Worm (Caenorhabditis elegans) whole organism, L4 larva: ENCODE measurements around the gene cblc-1.
A peak's percentile ranks its signal among the peaks of the same experiment; 100 is the strongest.

ENCODE experiments used
- D1046.2 ChIP-seq: fragments of 200-800 bp; sonication (Bioruptor generic); IDR thresholded peaks from 2 replicates; pipeline ENCODE4 v1.3.6; 2022; ENCODE audit warnings: missing genetic modification characterization, missing compliant biosample characterization
- F37D6.2 ChIP-seq: sonication (generic microtip); optimal IDR thresholded peaks from 2 replicates; lab custom pipeline; 2016; ENCODE audit warnings: mild to moderate bottlenecking, missing genetic modification characterization, missing compliant biosample characterization
- F44E2.7 ChIP-seq: fragments of 200-800 bp; sonication (Bioruptor generic); IDR thresholded peaks from 2 replicates; pipeline ENCODE4 v2.1.2; 2022; ENCODE audit warnings: missing genetic modification characterization, missing compliant biosample characterization
- T20F7.1 ChIP-seq: fragments of 200-800 bp; sonication (Bioruptor generic); optimal IDR thresholded peaks from 2 replicates; lab custom pipeline; 2018; ENCODE audit warnings: mild to moderate bottlenecking, missing genetic modification characterization, missing compliant biosample characterization
- Y5F2A.4 ChIP-seq: fragments of 200-800 bp; sonication (Bioruptor generic); optimal IDR thresholded peaks from 2 replicates; lab custom pipeline; 2018; ENCODE audit warnings: mild to moderate bottlenecking, missing genetic modification characterization, missing compliant biosample characterization
- Y75B8A.6 ChIP-seq: fragments of 200-800 bp; sonication (Bioruptor generic); IDR thresholded peaks from 2 replicates; pipeline ENCODE4 v1.3.6; 2022; ENCODE audit warnings: missing genetic modification reagents, missing genetic modification characterization, missing compliant biosample characterization
- ZK546.5 ChIP-seq, 2 experiments: sonication (generic microtip); optimal IDR thresholded peaks; 2 replicates each; lab custom pipeline; 2017; ENCODE audit warnings: missing biosample characterization in 2 of 2, missing genetic modification characterization in 2 of 2
- aha-1 ChIP-seq: fragments of 150-350 bp; peaks from one replicate; lab custom pipeline; 2014; ENCODE audit warnings: missing biosample characterization, missing genetic modification characterization
- ama-1 ChIP-seq: fragments of 150-350 bp; optimal IDR thresholded peaks from 2 replicates; lab custom pipeline; 2014; ENCODE audit warnings: inconsistent platforms, mixed read lengths
- attf-4 ChIP-seq: sonication (generic microtip); optimal IDR thresholded peaks from 3 replicates; lab custom pipeline; 2017; ENCODE audit warnings: missing biosample characterization, missing genetic modification characterization
- ceh-28 ChIP-seq: fragments of 150-350 bp; optimal IDR thresholded peaks from 2 replicates; lab custom pipeline; 2014; ENCODE audit warnings: missing biosample characterization, missing genetic modification reagents, missing genetic modification characterization
- ceh-32 ChIP-seq: sonication (generic microtip); optimal IDR thresholded peaks from 2 replicates; lab custom pipeline; 2016; ENCODE audit warnings: mild to moderate bottlenecking, missing genetic modification characterization, missing compliant biosample characterization; ENCODE audit not compliant: poor library complexity
- ces-1 ChIP-seq: fragments of 150-350 bp; sonication (generic microtip); optimal IDR thresholded peaks from 4 replicates; lab custom pipeline; 2014; ENCODE audit warnings: missing biosample characterization, missing genetic modification reagents, missing genetic modification characterization
- dmd-6 ChIP-seq: fragments of 200-800 bp; sonication (Bioruptor generic); IDR thresholded peaks from 2 replicates; pipeline ENCODE4 v1.3.6; 2022; ENCODE audit warnings: missing genetic modification reagents, missing genetic modification characterization, missing compliant biosample characterization
- duxl-1 ChIP-seq: sonication (generic microtip); optimal IDR thresholded peaks from 2 replicates; lab custom pipeline; 2016; ENCODE audit warnings: mild to moderate bottlenecking, missing genetic modification characterization, moderate library complexity, missing compliant biosample characterization; ENCODE audit not compliant: poor library complexity
- egl-43 ChIP-seq: fragments of 200-800 bp; sonication (Bioruptor generic); IDR thresholded peaks from 2 replicates; pipeline ENCODE4 v1.3.6; 2022; ENCODE audit warnings: missing genetic modification reagents, missing genetic modification characterization, missing compliant biosample characterization
- gei-8 ChIP-seq: fragments of 200-800 bp; sonication (Bioruptor generic); optimal IDR thresholded peaks from 2 replicates; lab custom pipeline; 2018; ENCODE audit warnings: mild to moderate bottlenecking, missing genetic modification characterization, missing compliant biosample characterization
- hlh-11 ChIP-seq: fragments of 200-800 bp; sonication (Bioruptor generic); optimal IDR thresholded peaks from 2 replicates; lab custom pipeline; 2018; ENCODE audit warnings: mild to moderate bottlenecking, missing genetic modification characterization, missing compliant biosample characterization
- lin-15B ChIP-seq: fragments of 150-350 bp; sonication (generic microtip); optimal IDR thresholded peaks from 3 replicates; lab custom pipeline; 2014; ENCODE audit warnings: missing biosample characterization, missing genetic modification characterization
- lin-38 ChIP-seq: fragments of 200-800 bp; sonication (Bioruptor generic); IDR thresholded peaks from 2 replicates; pipeline ENCODE4 v1.3.6; 2022; ENCODE audit warnings: missing genetic modification reagents, missing genetic modification characterization, missing compliant biosample characterization
- lin-39 ChIP-seq: fragments of 150-350 bp; optimal IDR thresholded peaks from 2 replicates; lab custom pipeline; 2014; ENCODE audit warnings: missing biosample characterization, missing genetic modification reagents, missing genetic modification characterization
- lir-3 ChIP-seq: sonication (generic microtip); optimal IDR thresholded peaks from 2 replicates; lab custom pipeline; 2016; ENCODE audit warnings: mild to moderate bottlenecking, missing genetic modification characterization, missing compliant biosample characterization
- mdt-29 ChIP-seq: fragments of 200-800 bp; sonication (Bioruptor generic); IDR thresholded peaks from 2 replicates; pipeline ENCODE4 v1.3.6; 2022; ENCODE audit warnings: missing genetic modification reagents, missing genetic modification characterization, missing compliant biosample characterization
- nhr-237 ChIP-seq: sonication (generic microtip); optimal IDR thresholded peaks from 2 replicates; lab custom pipeline; 2017; ENCODE audit warnings: missing biosample characterization, missing genetic modification characterization
- nhr-6 ChIP-seq: fragments of 150-350 bp; optimal IDR thresholded peaks from 2 replicates; lab custom pipeline; 2014; ENCODE audit warnings: missing biosample characterization, missing genetic modification characterization
- nhr-76 ChIP-seq: fragments of 150-350 bp; optimal IDR thresholded peaks from 2 replicates; lab custom pipeline; 2014; ENCODE audit warnings: missing biosample characterization, missing genetic modification characterization
- nhr-77 ChIP-seq: fragments of 150-350 bp; optimal IDR thresholded peaks from 2 replicates; lab custom pipeline; 2014; ENCODE audit warnings: missing biosample characterization, missing genetic modification characterization
- rbr-2 ChIP-seq: sonication (generic microtip); optimal IDR thresholded peaks from 2 replicates; lab custom pipeline; 2016; ENCODE audit warnings: missing genotype, missing genetic modification characterization, missing compliant biosample characterization
- sdz-12 ChIP-seq: fragments of 200-800 bp; sonication (Bioruptor generic); optimal IDR thresholded peaks from 2 replicates; lab custom pipeline; 2018; ENCODE audit warnings: mild to moderate bottlenecking, missing genetic modification characterization, missing compliant biosample characterization
- tag-97 ChIP-seq: fragments of 200-800 bp; sonication (Bioruptor generic); IDR thresholded peaks from 2 replicates; pipeline ENCODE4 v1.3.6; 2022; ENCODE audit warnings: missing genetic modification characterization, missing compliant biosample characterization
- unc-130 ChIP-seq: sonication (generic microtip); optimal IDR thresholded peaks from 2 replicates; lab custom pipeline; 2016; ENCODE audit warnings: missing genetic modification reagents, missing genetic modification characterization, missing compliant biosample characterization
- unc-39 ChIP-seq: sonication (generic microtip); optimal IDR thresholded peaks from 2 replicates; lab custom pipeline; 2017; ENCODE audit warnings: missing biosample characterization, missing genetic modification characterization
- unc-62 ChIP-seq, 3 experiments: fragments of 150-350 bp in 1 of 3; sonication (generic microtip); optimal IDR thresholded peaks in 2 of 3; peaks in 1 of 3; 1 replicate in 1 of 3; 2 replicates in 2 of 3; lab custom pipeline; 2014 to 2017; ENCODE audit warnings: missing biosample characterization in 3 of 3, missing genetic modification characterization in 3 of 3, missing genetic modification reagents in 3 of 3, missing genotype in 1 of 3
- vab-7 ChIP-seq: fragments of 200-800 bp; sonication (Bioruptor generic); IDR thresholded peaks from 2 replicates; pipeline ENCODE4 v1.3.6; 2022; ENCODE audit warnings: missing genetic modification reagents, missing genetic modification characterization, missing compliant biosample characterization
- ztf-7 ChIP-seq: fragments of 150-350 bp; optimal IDR thresholded peaks from 2 replicates; lab custom pipeline; 2014; ENCODE audit warnings: missing biosample characterization, missing genetic modification characterization

Gene cblc-1

DNA sequence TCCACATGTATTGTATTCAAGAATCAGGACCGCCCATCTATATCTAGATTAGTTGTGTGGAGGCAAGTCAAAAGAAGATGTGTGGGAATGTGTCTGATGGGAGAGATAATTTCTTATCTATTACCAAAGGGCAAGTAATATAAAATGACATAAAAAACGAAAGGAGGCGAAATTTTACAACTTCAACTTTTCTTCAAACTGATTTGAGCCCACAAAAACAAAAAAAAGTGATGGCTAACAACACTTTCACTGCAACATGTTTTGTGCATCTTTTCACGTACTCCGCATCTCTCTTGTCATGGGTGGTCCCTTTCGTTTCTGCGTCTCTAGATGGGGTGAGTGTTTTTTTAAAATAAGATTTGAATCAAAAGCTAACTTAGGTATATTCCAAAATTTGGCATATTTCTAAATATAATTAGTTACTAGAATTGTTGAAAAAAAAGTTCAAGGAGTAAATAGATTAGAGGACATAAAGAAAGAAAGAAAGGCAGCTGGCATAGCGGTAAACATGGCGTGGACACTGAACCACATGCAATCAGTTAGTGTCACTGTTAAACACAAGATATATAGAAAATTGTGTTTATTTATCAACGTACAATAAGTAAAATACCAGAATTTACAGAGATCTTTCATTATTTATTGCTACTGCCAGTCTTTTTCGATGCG is 724 bp upstream of the cblc-1 start, which contains the start of gene ZK546.19 (continued):
- TF ChIP-seq lin-15B (tag; lab: Kevin White, UChicago) (no peak), T20F7.1 (GFP tag; lab: Kevin White, UChicago) (peak; percentile 21), vab-7 (GFP tag; lab: Robert Waterston, UW) (no peak), nhr-77 (tag; lab: Kevin White, UChicago) (no peak), unc-130 (GFP tag; lab: Kevin White, UChicago) (no peak), Y75B8A.6 (GFP tag; lab: Robert Waterston, UW) (no peak), ceh-32 (tag; lab: Kevin White, UChicago) (no peak), hlh-11 (peak; percentile 5), dmd-6 (no peak; the same call in 1 of the 2 replicates)
- TF ChIP-seq, all 104 proteins: peak for 14

ce11 chrII:4937743-4938142 is 3.2 kb downstream of the cblc-1 start, which contains the start of gene ZK546.4:
Gene ZK546.4 (plus strand): TSS chrII:4938043.
- TF ChIP-seq lin-38 (GFP tag; lab: Robert Waterston, UW) (no peak), lin-39 (tag; lab: Kevin White, UChicago) (no peak), F44E2.7 (GFP tag; lab: Robert Waterston, UW) (no peak), nhr-6 (tag; lab: Kevin White, UChicago) (no peak), F37D6.2 (no peak)

DNA sequence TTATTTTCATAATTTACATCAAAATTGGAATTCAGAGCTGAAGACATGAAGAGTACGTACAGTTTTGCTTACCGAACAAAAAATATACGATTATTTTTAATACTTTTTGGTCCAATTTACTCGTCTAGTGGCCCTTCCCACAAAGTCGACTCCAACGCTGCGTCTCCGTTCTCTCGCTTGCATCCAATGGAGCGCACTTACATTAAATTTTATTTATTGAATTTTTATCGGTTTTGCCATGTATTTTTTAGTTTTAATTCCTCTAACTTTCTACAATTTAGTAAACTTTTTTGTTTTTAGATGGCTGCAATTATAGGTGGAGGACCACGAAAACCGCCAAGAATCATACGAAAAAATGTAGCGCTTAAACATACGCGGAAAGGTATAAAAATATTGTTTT is 5.4 kb downstream of the cblc-1 start, which contains the start of gene ZK546.5:
TSS of gene ZK546.5 (plus strand) at position 301 of the 400 bp plus-strand sequence.
- peak; percentile 60 for TF ChIP-seq lin-38 (GFP tag; lab: Robert Waterston, UW)
- no peak for TF ChIP-seq unc-62 (GFP tag; optimal IDR thresholded peaks at IDR 0.05 in 1 of 2; lab: Kevin White, UChicago)
- no peak for TF ChIP-seq unc-62 (tag; optimal IDR thresholded peaks at IDR 0.05; lab: Kevin White, UChicago)
- peak; percentile 24 for TF ChIP-seq aha-1

DNA sequence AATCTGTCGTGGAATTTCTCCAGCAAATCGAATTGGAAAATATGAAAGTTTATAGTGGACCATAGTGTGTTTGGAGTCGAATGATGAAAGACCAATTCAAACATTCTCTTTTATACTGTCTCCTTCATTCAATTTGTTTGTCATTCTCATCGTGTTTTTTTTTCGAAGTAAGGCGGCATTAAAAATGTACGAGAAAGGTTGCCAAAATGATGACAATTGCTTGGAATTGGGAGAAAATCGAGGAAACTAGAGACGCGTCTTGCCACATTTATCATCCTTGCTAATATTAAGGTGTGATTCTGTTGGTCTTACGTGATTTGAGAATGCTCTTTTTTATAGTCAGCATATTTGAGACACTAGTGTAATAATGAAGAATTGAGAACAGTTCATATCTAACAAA is 6.0 kb downstream of the cblc-1 start, which contains the start of gene gst-30:
TSS of gene gst-30 (minus strand) at position 101 of the 400 bp plus-strand sequence.
- TF ChIP-seq ZK546.5 (tag; optimal IDR thresholded peaks at IDR 0.05; lab: Kevin White, UChicago), result no peak
- TF ChIP-seq T20F7.1 (GFP tag; lab: Kevin White, UChicago), result no peak
- TF ChIP-seq tag-97 (GFP tag; lab: Robert Waterston, UW), result no peak
- TF ChIP-seq ztf-7, result no peak
- no peak for TF ChIP-seq ceh-28 (tag; lab: Kevin White, UChicago)
- TF ChIP-seq nhr-237 (tag; lab: Kevin White, UChicago), result no peak
- no peak for TF ChIP-seq mdt-29
- no peak for TF ChIP-seq rbr-2
- no peak for TF ChIP-seq D1046.2 (GFP tag; lab: Robert Waterston, UW)
- no peak for TF ChIP-seq ces-1 (GFP tag; lab: Kevin White, UChicago)
- TF ChIP-seq attf-4, result no peak
- no peak for TF ChIP-seq Y5F2A.4 (GFP tag; lab: Kevin White, UChicago)
- TF ChIP-seq unc-39 (tag; lab: Kevin White, UChicago), result no peak
- TF ChIP-seq ama-1 (lab: Kevin White, UChicago), result no peak
- no peak for TF ChIP-seq lir-3 (tag; lab: Kevin White, UChicago)
- no peak for TF ChIP-seq egl-43 (GFP tag; lab: Robert Waterston, UW)
- TF ChIP-seq sdz-12 (GFP tag; lab: Kevin White, UChicago), result no peak
- no peak for TF ChIP-seq duxl-1 (tag; lab: Kevin White, UChicago)
- TF ChIP-seq gei-8 (GFP tag; lab: Kevin White, UChicago), result no peak
- TF ChIP-seq nhr-76, result no peak
